Worm (Caenorhabditis elegans) whole organism, young adult: ENCODE measurements around the gene JC8.16.

Experiments used
- F33H1.4 ChIP-seq: fragments of 200-800 bp; sonication (Bioruptor generic); IDR thresholded peaks from 2 replicates; pipeline ENCODE4 v1.3.6; 2022; ENCODE audit warnings: missing genetic modification reagents, missing genetic modification characterization, missing compliant biosample characterization
- Y95B8A.8 ChIP-seq: fragments of 200-800 bp; sonication (Bioruptor generic); IDR thresholded peaks from 2 replicates; pipeline ENCODE4 v1.3.6; 2022; ENCODE audit warnings: missing genetic modification reagents, missing genetic modification characterization, missing compliant biosample characterization
- ama-1 ChIP-seq, 3 experiments: fragments of 150-350 bp in 1 of 3; sonication (generic microtip) in 2 of 3; optimal IDR thresholded peaks; 2 replicates each; lab custom pipeline; 2014 to 2018; ENCODE audit warnings: missing biosample characterization in 2 of 3, missing genetic modification characterization in 2 of 3, missing genetic modification reagents in 2 of 3
- dpl-1 ChIP-seq: fragments of 150-350 bp; optimal IDR thresholded peaks from 2 replicates; lab custom pipeline; 2014; ENCODE audit warnings: missing biosample characterization, missing genetic modification reagents, missing genetic modification characterization
- hmg-20 ChIP-seq: fragments of 200-800 bp; sonication (Bioruptor generic); IDR thresholded peaks from 2 replicates; pipeline ENCODE4 v1.3.6; 2022; ENCODE audit warnings: missing genetic modification reagents, missing genetic modification characterization, missing compliant biosample characterization
- lag-1 ChIP-seq: fragments of 200-800 bp; sonication (Bioruptor generic); IDR thresholded peaks from 2 replicates; pipeline ENCODE4 v1.3.6; 2022; ENCODE audit warnings: missing genetic modification reagents, missing genetic modification characterization, missing compliant biosample characterization
- lsy-27 ChIP-seq: sonication (generic microtip); optimal IDR thresholded peaks from 2 replicates; lab custom pipeline; 2017; ENCODE audit warnings: missing genetic modification characterization, mild to moderate bottlenecking, missing compliant biosample characterization, antibody characterized with exemption, missing genotype, borderline replicate concordance; ENCODE audit not compliant: insufficient read depth
- pha-4 ChIP-seq: fragments of 150-350 bp; sonication (generic microtip); optimal IDR thresholded peaks from 2 replicates; lab custom pipeline; 2014; ENCODE audit warnings: missing biosample characterization, missing genetic modification reagents, missing genetic modification characterization
- rcor-1 ChIP-seq: fragments of 200-800 bp; sonication (Bioruptor generic); IDR thresholded peaks from 2 replicates; pipeline ENCODE4 v1.3.6; 2022; ENCODE audit warnings: missing genetic modification reagents, missing genetic modification characterization, missing compliant biosample characterization
- snpc-1.1 ChIP-seq: sonication (generic microtip); optimal IDR thresholded peaks from 2 replicates; lab custom pipeline; 2017; ENCODE audit warnings: missing genetic modification characterization, mild to moderate bottlenecking, missing compliant biosample characterization, antibody characterized with exemption, moderate library complexity, missing genotype, missing genetic modification reagents; ENCODE audit not compliant: insufficient read depth
- snpc-4 ChIP-seq, 5 experiments: fragments of 150-350 bp in 1 of 5; sonication (generic microtip) in 4 of 5; optimal IDR thresholded peaks; 2 replicates each; lab custom pipeline; 2014 to 2018; ENCODE audit warnings: missing genetic modification characterization in 5 of 5, missing biosample characterization in 3 of 5, antibody characterized with exemption in 2 of 5, mild to moderate bottlenecking in 2 of 5, missing compliant biosample characterization in 2 of 5, missing genotype in 2 of 5, moderate library complexity in 2 of 5, missing genetic modification reagents in 1 of 5
- unc-62 ChIP-seq: fragments of 150-350 bp; optimal IDR thresholded peaks from 2 replicates; lab custom pipeline; 2014; ENCODE audit warnings: missing biosample characterization, missing genetic modification reagents, missing genetic modification characterization
- ztf-28 ChIP-seq: fragments of 200-800 bp; sonication (Bioruptor generic); IDR thresholded peaks from 2 replicates; pipeline ENCODE4 v1.3.6; 2022; ENCODE audit warnings: missing genetic modification reagents, missing genetic modification characterization, missing compliant biosample characterization

ce11 chrIV:13236485-13236884 lies 22.5 kb upstream of the JC8.16 start, which contains the start of gene pwp-1:
- no peak for TF ChIP-seq ama-1 (optimal IDR thresholded peaks at IDR 0.05; lab: Kevin White, UChicago)
- TF ChIP-seq ama-1 (GFP tag; optimal IDR thresholded peaks at IDR 0.05; lab: Kevin White, UChicago), result no peak
- no peak for TF ChIP-seq snpc-1.1
- no peak for TF ChIP-seq lag-1 (GFP tag; lab: Robert Waterston, UW)
- no peak for TF ChIP-seq unc-62 (GFP tag; lab: Kevin White, UChicago)
- TF ChIP-seq snpc-4 (GFP tag; optimal IDR thresholded peaks at IDR 0.05; lab: Kevin White, UChicago), result no peak
- TF ChIP-seq snpc-4 (tag; optimal IDR thresholded peaks at IDR 0.05; lab: Kevin White, UChicago), result no peak
- TF ChIP-seq dpl-1 (GFP tag; lab: Kevin White, UChicago), result no peak
- no peak for TF ChIP-seq hmg-20
- TF ChIP-seq pha-4 (tag; lab: Kevin White, UChicago), result no peak
- TF ChIP-seq lsy-27 (tag; lab: Kevin White, UChicago), result no peak
- no peak for TF ChIP-seq ztf-28 (GFP tag; lab: Robert Waterston, UW)
- TF ChIP-seq Y95B8A.8 (GFP tag; lab: Robert Waterston, UW), result no peak
- TF ChIP-seq F33H1.4 (GFP tag; lab: Robert Waterston, UW), result no peak
- no peak for TF ChIP-seq rcor-1 (GFP tag; lab: Robert Waterston, UW)
